Worm (Caenorhabditis elegans) whole organism, L4 larva: ENCODE results near the gene paqr-1.

Experiments used
- D1046.2 ChIP-seq: fragments of 200-800 bp; sonication (Bioruptor generic); IDR thresholded peaks from 2 replicates; pipeline ENCODE4 v1.3.6; 2022; ENCODE audit warnings: missing genetic modification characterization, missing compliant biosample characterization
- F10B5.3 ChIP-seq: sonication (generic microtip); optimal IDR thresholded peaks from 2 replicates; lab custom pipeline; 2016; ENCODE audit warnings: mild to moderate bottlenecking, missing genetic modification characterization, missing compliant biosample characterization
- F37D6.2 ChIP-seq: sonication (generic microtip); optimal IDR thresholded peaks from 2 replicates; lab custom pipeline; 2016; ENCODE audit warnings: mild to moderate bottlenecking, missing genetic modification characterization, missing compliant biosample characterization
- F44E2.7 ChIP-seq: fragments of 200-800 bp; sonication (Bioruptor generic); IDR thresholded peaks from 2 replicates; pipeline ENCODE4 v2.1.2; 2022; ENCODE audit warnings: missing genetic modification characterization, missing compliant biosample characterization
- T20F7.1 ChIP-seq: fragments of 200-800 bp; sonication (Bioruptor generic); optimal IDR thresholded peaks from 2 replicates; lab custom pipeline; 2018; ENCODE audit warnings: mild to moderate bottlenecking, missing genetic modification characterization, missing compliant biosample characterization
- Y5F2A.4 ChIP-seq: fragments of 200-800 bp; sonication (Bioruptor generic); optimal IDR thresholded peaks from 2 replicates; lab custom pipeline; 2018; ENCODE audit warnings: mild to moderate bottlenecking, missing genetic modification characterization, missing compliant biosample characterization
- Y75B8A.6 ChIP-seq: fragments of 200-800 bp; sonication (Bioruptor generic); IDR thresholded peaks from 2 replicates; pipeline ENCODE4 v1.3.6; 2022; ENCODE audit warnings: missing genetic modification reagents, missing genetic modification characterization, missing compliant biosample characterization
- ZK546.5 ChIP-seq, 2 experiments: sonication (generic microtip); optimal IDR thresholded peaks; 2 replicates each; lab custom pipeline; 2017; ENCODE audit warnings: missing biosample characterization in 2 of 2, missing genetic modification characterization in 2 of 2
- attf-4 ChIP-seq: sonication (generic microtip); optimal IDR thresholded peaks from 3 replicates; lab custom pipeline; 2017; ENCODE audit warnings: missing biosample characterization, missing genetic modification characterization
- ceh-82 ChIP-seq: sonication (generic microtip); optimal IDR thresholded peaks from 2 replicates; lab custom pipeline; 2017; ENCODE audit warnings: missing biosample characterization, missing genetic modification characterization
- ces-1 ChIP-seq: fragments of 150-350 bp; sonication (generic microtip); optimal IDR thresholded peaks from 4 replicates; lab custom pipeline; 2014; ENCODE audit warnings: missing biosample characterization, missing genetic modification reagents, missing genetic modification characterization
- cey-2 ChIP-seq: sonication (generic microtip); optimal IDR thresholded peaks from 3 replicates; lab custom pipeline; 2017; ENCODE audit warnings: missing genetic modification characterization, mild to moderate bottlenecking, missing compliant biosample characterization, antibody characterized with exemption, borderline replicate concordance; ENCODE audit not compliant: insufficient read depth
- daf-8 ChIP-seq: fragments of 200-800 bp; sonication (Bioruptor generic); IDR thresholded peaks from 2 replicates; pipeline ENCODE4 v1.3.6; 2022; ENCODE audit warnings: missing genetic modification characterization, missing compliant biosample characterization
- dmd-6 ChIP-seq: fragments of 200-800 bp; sonication (Bioruptor generic); IDR thresholded peaks from 2 replicates; pipeline ENCODE4 v1.3.6; 2022; ENCODE audit warnings: missing genetic modification reagents, missing genetic modification characterization, missing compliant biosample characterization
- dmd-8 ChIP-seq: fragments of 200-800 bp; sonication (Bioruptor generic); IDR thresholded peaks from 2 replicates; pipeline ENCODE4 v1.3.6; 2022; ENCODE audit warnings: missing genetic modification characterization, missing compliant biosample characterization
- dpl-1 ChIP-seq: fragments of 150-350 bp; optimal IDR thresholded peaks from 2 replicates; lab custom pipeline; 2014; ENCODE audit warnings: missing biosample characterization, missing genetic modification reagents, missing genetic modification characterization
- dve-1 ChIP-seq: sonication (generic microtip); optimal IDR thresholded peaks from 2 replicates; lab custom pipeline; 2017; ENCODE audit warnings: antibody characterized with exemption, mild to moderate bottlenecking, missing genetic modification characterization, missing compliant biosample characterization; ENCODE audit not compliant: insufficient read depth
- egl-27 ChIP-seq: sonication (generic microtip); optimal IDR thresholded peaks from 3 replicates; lab custom pipeline; 2017; ENCODE audit warnings: missing biosample characterization, missing genetic modification reagents, missing genetic modification characterization
- gei-8 ChIP-seq: fragments of 200-800 bp; sonication (Bioruptor generic); optimal IDR thresholded peaks from 2 replicates; lab custom pipeline; 2018; ENCODE audit warnings: mild to moderate bottlenecking, missing genetic modification characterization, missing compliant biosample characterization
- hmg-1.1 ChIP-seq: fragments of 200-800 bp; sonication (Bioruptor generic); IDR thresholded peaks from 2 replicates; pipeline ENCODE4 v1.3.6; 2022; ENCODE audit warnings: missing genetic modification reagents, missing genetic modification characterization, missing compliant biosample characterization
- jun-1 ChIP-seq: fragments of 150-350 bp; optimal IDR thresholded peaks from 2 replicates; lab custom pipeline; 2014; ENCODE audit warnings: missing biosample characterization, missing genetic modification reagents, missing genetic modification characterization
- lin-1 ChIP-seq: fragments of 200-800 bp; sonication (Bioruptor generic); IDR thresholded peaks from 2 replicates; pipeline ENCODE4 v1.3.6; 2022; ENCODE audit warnings: missing genetic modification reagents, missing genetic modification characterization, missing compliant biosample characterization
- lin-13 ChIP-seq: fragments of 150-350 bp; optimal IDR thresholded peaks from 2 replicates; lab custom pipeline; 2014; ENCODE audit warnings: missing biosample characterization, missing genetic modification reagents, missing genetic modification characterization
- lin-15B ChIP-seq: fragments of 150-350 bp; sonication (generic microtip); optimal IDR thresholded peaks from 3 replicates; lab custom pipeline; 2014; ENCODE audit warnings: missing biosample characterization, missing genetic modification characterization
- lin-29 ChIP-seq: fragments of 200-800 bp; sonication (Bioruptor generic); IDR thresholded peaks from 2 replicates; pipeline ENCODE4 v1.3.6; 2022; ENCODE audit warnings: missing genetic modification reagents, missing genetic modification characterization, missing compliant biosample characterization
- lsy-2 ChIP-seq, 2 experiments: fragments of 150-350 bp in 1 of 2; sonication (generic microtip) in 1 of 2; optimal IDR thresholded peaks; 2 replicates each; lab custom pipeline; 2014 to 2017; ENCODE audit warnings: missing biosample characterization in 2 of 2, missing genetic modification characterization in 2 of 2
- madf-5 ChIP-seq, 2 experiments: fragments of 200-800 bp; sonication (Bioruptor generic); IDR thresholded peaks; 2 replicates each; pipeline ENCODE4 v1.3.6; 2022; ENCODE audit warnings: missing compliant biosample characterization in 2 of 2, missing genetic modification characterization in 2 of 2
- mdt-29 ChIP-seq: fragments of 200-800 bp; sonication (Bioruptor generic); IDR thresholded peaks from 2 replicates; pipeline ENCODE4 v1.3.6; 2022; ENCODE audit warnings: missing genetic modification reagents, missing genetic modification characterization, missing compliant biosample characterization
- mep-1 ChIP-seq: fragments of 150-350 bp; sonication (generic microtip); optimal IDR thresholded peaks from 3 replicates; lab custom pipeline; 2014; ENCODE audit warnings: missing biosample characterization, missing genetic modification characterization
- mes-2 ChIP-seq: sonication (generic microtip); optimal IDR thresholded peaks from 2 replicates; lab custom pipeline; 2016; ENCODE audit warnings: missing genotype, mild to moderate bottlenecking, missing genetic modification characterization, missing compliant biosample characterization; ENCODE audit not compliant: poor library complexity, severe bottlenecking
- mxl-3 ChIP-seq: fragments of 200-800 bp; sonication (Bioruptor generic); optimal IDR thresholded peaks from 2 replicates; lab custom pipeline; 2018; ENCODE audit warnings: mild to moderate bottlenecking, missing genetic modification characterization, missing compliant biosample characterization
- nhr-10 ChIP-seq: fragments of 150-350 bp; optimal IDR thresholded peaks from 2 replicates; lab custom pipeline; 2014; ENCODE audit warnings: missing biosample characterization, missing genetic modification characterization
- nhr-11 ChIP-seq: fragments of 150-350 bp; optimal IDR thresholded peaks from 2 replicates; lab custom pipeline; 2014; ENCODE audit warnings: missing biosample characterization, missing genetic modification characterization
- nhr-111 ChIP-seq: fragments of 200-800 bp; sonication (Bioruptor generic); optimal IDR thresholded peaks from 2 replicates; lab custom pipeline; 2018; ENCODE audit warnings: mild to moderate bottlenecking, missing genetic modification characterization, missing compliant biosample characterization
- nhr-237 ChIP-seq: sonication (generic microtip); optimal IDR thresholded peaks from 2 replicates; lab custom pipeline; 2017; ENCODE audit warnings: missing biosample characterization, missing genetic modification characterization
- nhr-25 ChIP-seq: sonication (generic microtip); optimal IDR thresholded peaks from 2 replicates; lab custom pipeline; 2017; ENCODE audit warnings: missing genetic modification characterization, mild to moderate bottlenecking, missing compliant biosample characterization, antibody characterized with exemption, moderate library complexity, borderline replicate concordance; ENCODE audit not compliant: insufficient read depth
- nhr-28 ChIP-seq: fragments of 150-350 bp; optimal IDR thresholded peaks from 2 replicates; lab custom pipeline; 2014; ENCODE audit warnings: missing biosample characterization, missing genetic modification characterization
- nhr-41 ChIP-seq: fragments of 200-800 bp; sonication (Bioruptor generic); IDR thresholded peaks from 2 replicates; pipeline ENCODE4 v1.3.6; 2022; ENCODE audit warnings: missing genetic modification reagents, missing genetic modification characterization, missing compliant biosample characterization
- nhr-48 ChIP-seq: sonication (generic microtip); optimal IDR thresholded peaks from 2 replicates; lab custom pipeline; 2016; ENCODE audit warnings: mild to moderate bottlenecking, missing genetic modification characterization, missing compliant biosample characterization
- nhr-6 ChIP-seq: fragments of 150-350 bp; optimal IDR thresholded peaks from 2 replicates; lab custom pipeline; 2014; ENCODE audit warnings: missing biosample characterization, missing genetic modification characterization
- nhr-76 ChIP-seq: fragments of 150-350 bp; optimal IDR thresholded peaks from 2 replicates; lab custom pipeline; 2014; ENCODE audit warnings: missing biosample characterization, missing genetic modification characterization
- php-3 ChIP-seq: fragments of 200-800 bp; sonication (Bioruptor generic); IDR thresholded peaks from 2 replicates; pipeline ENCODE4 v1.3.6; 2022; ENCODE audit warnings: missing genetic modification reagents, missing genetic modification characterization, missing compliant biosample characterization
- rbr-2 ChIP-seq: sonication (generic microtip); optimal IDR thresholded peaks from 2 replicates; lab custom pipeline; 2016; ENCODE audit warnings: missing genotype, missing genetic modification characterization, missing compliant biosample characterization
- set-16 ChIP-seq: fragments of 200-800 bp; sonication (Bioruptor generic); IDR thresholded peaks from 2 replicates; pipeline ENCODE4 v1.3.6; 2022; ENCODE audit warnings: missing genetic modification reagents, missing genetic modification characterization, missing compliant biosample characterization
- skn-1 ChIP-seq: fragments of 150-350 bp; optimal IDR thresholded peaks from 2 replicates; lab custom pipeline; 2014; ENCODE audit warnings: missing biosample characterization, missing genetic modification characterization
- tag-97 ChIP-seq: fragments of 200-800 bp; sonication (Bioruptor generic); IDR thresholded peaks from 2 replicates; pipeline ENCODE4 v1.3.6; 2022; ENCODE audit warnings: missing genetic modification characterization, missing compliant biosample characterization
- vab-7 ChIP-seq: fragments of 200-800 bp; sonication (Bioruptor generic); IDR thresholded peaks from 2 replicates; pipeline ENCODE4 v1.3.6; 2022; ENCODE audit warnings: missing genetic modification reagents, missing genetic modification characterization, missing compliant biosample characterization
- ztf-7 ChIP-seq: fragments of 150-350 bp; optimal IDR thresholded peaks from 2 replicates; lab custom pipeline; 2014; ENCODE audit warnings: missing biosample characterization, missing genetic modification characterization

The paqr-1 gene

ce11 chrIV:6556624-6557368, 1.6 kb upstream of the paqr-1 start, which contains the start of gene try-3 (continued):
- TF ChIP-seq F44E2.7 (GFP tag; lab: Robert Waterston, UW) (peak; percentile 60; the same call in 1 of the 2 replicates), T20F7.1 (GFP tag; lab: Kevin White, UChicago) (no peak), mep-1 (tag; lab: Kevin White, UChicago) (peak; percentile 82), rbr-2 (tag; lab: Kevin White, UChicago) (peak; percentile 66), egl-27 (tag; lab: Kevin White, UChicago) (no peak), lin-1 (peak; percentile 33; the same call in 1 of the 2 replicates), ztf-7 (tag; lab: Kevin White, UChicago) (no peak)

ce11 chrIV:6554865-6555264, 373 bp downstream of the paqr-1 start:
- TF ChIP-seq lin-29 (GFP tag; lab: Robert Waterston, UW) (no peak), nhr-25 (tag; lab: Kevin White, UChicago) (no peak), dve-1 (peak; percentile 88), lsy-2 (tag; optimal IDR thresholded peaks at IDR 0.05; lab: Kevin White, UChicago) (no peak), egl-27 (tag; lab: Kevin White, UChicago) (no peak), F10B5.3 (tag; lab: Kevin White, UChicago) (no peak), nhr-28 (tag; lab: Kevin White, UChicago) (peak; percentile 91), nhr-237 (tag; lab: Kevin White, UChicago) (no peak), D1046.2 (GFP tag; lab: Robert Waterston, UW) (no peak), attf-4 (tag; lab: Kevin White, UChicago) (no peak), hmg-1.1 (GFP tag; lab: Robert Waterston, UW) (no peak), set-16 (GFP tag; lab: Robert Waterston, UW) (no peak), tag-97 (GFP tag; lab: Robert Waterston, UW) (no peak), php-3 (GFP tag; lab: Robert Waterston, UW) (peak; percentile 61), ztf-7 (tag; lab: Kevin White, UChicago) (peak; percentile 48), lin-15B (no peak), madf-5 (GFP tag; IDR thresholded peaks at IDR 0.05; lab: Robert Waterston, UW) (no peak), cey-2 (tag; lab: Kevin White, UChicago) (no peak), ces-1 (no peak), skn-1 (tag; lab: Kevin White, UChicago) (peak; percentile 5), nhr-6 (tag; lab: Kevin White, UChicago) (no peak), ceh-82 (no peak), mep-1 (tag; lab: Kevin White, UChicago) (no peak), T20F7.1 (GFP tag; lab: Kevin White, UChicago) (no peak), nhr-41 (no peak), nhr-48 (tag; lab: Kevin White, UChicago) (peak; percentile 26), nhr-11 (tag; lab: Kevin White, UChicago) (no peak), ZK546.5 (tag; optimal IDR thresholded peaks at IDR 0.05; lab: Kevin White, UChicago) (no peak), F44E2.7 (GFP tag; lab: Robert Waterston, UW) (no peak), jun-1 (tag; lab: Kevin White, UChicago) (no peak), dmd-6 (GFP tag; lab: Robert Waterston, UW) (peak; percentile 84), dmd-8 (no peak), mxl-3 (GFP tag; lab: Kevin White, UChicago) (peak; percentile 74), daf-8 (GFP tag; lab: Robert Waterston, UW) (no peak), Y5F2A.4 (no peak), mes-2 (peak; percentile 66), nhr-10 (peak; percentile 54), vab-7 (GFP tag; lab: Robert Waterston, UW) (no peak), lin-13 (GFP tag; lab: Kevin White, UChicago) (no peak), mdt-29 (GFP tag; lab: Robert Waterston, UW) (no peak), dpl-1 (GFP tag; lab: Kevin White, UChicago) (no peak), nhr-76 (tag; lab: Kevin White, UChicago) (no peak), F37D6.2 (tag; lab: Kevin White, UChicago) (no peak), gei-8 (GFP tag; lab: Kevin White, UChicago) (no peak), nhr-111 (no peak), Y75B8A.6 (GFP tag; lab: Robert Waterston, UW) (no peak)
